Worm (Caenorhabditis elegans) whole organism, late embryonic: ENCODE results near the gene T10B10.8.

Experiments
- F13H6.1 ChIP-seq: sonication (generic microtip); optimal IDR thresholded peaks from 2 replicates; lab custom pipeline; 2016; ENCODE audit warnings: missing genetic modification characterization, missing compliant biosample characterization
- ama-1 ChIP-seq: fragments of 150-350 bp; optimal IDR thresholded peaks from 2 replicates; lab custom pipeline; 2014
- ceh-24 ChIP-seq: sonication (generic microtip); optimal IDR thresholded peaks from 2 replicates; lab custom pipeline; 2016; ENCODE audit warnings: mild to moderate bottlenecking, missing genetic modification characterization, missing compliant biosample characterization
- ceh-6 ChIP-seq: fragments of 200-800 bp; sonication (Bioruptor generic); optimal IDR thresholded peaks from 2 replicates; lab custom pipeline; 2018; ENCODE audit warnings: mild to moderate bottlenecking, missing genetic modification characterization, missing compliant biosample characterization
- elt-2 ChIP-seq: sonication (generic microtip); optimal IDR thresholded peaks from 2 replicates; lab custom pipeline; 2016; ENCODE audit warnings: missing genetic modification reagents, missing genetic modification characterization, missing compliant biosample characterization
- fax-1 ChIP-seq: sonication (generic microtip); optimal IDR thresholded peaks from 2 replicates; lab custom pipeline; 2016; ENCODE audit warnings: missing genotype, missing genetic modification characterization, missing compliant biosample characterization
- lin-11 ChIP-seq: fragments of 200-800 bp; sonication (Bioruptor generic); optimal IDR thresholded peaks from 2 replicates; lab custom pipeline; 2018; ENCODE audit warnings: mild to moderate bottlenecking, missing genetic modification characterization, missing compliant biosample characterization
- mec-3 ChIP-seq: sonication (generic microtip); optimal IDR thresholded peaks from 2 replicates; lab custom pipeline; 2016; ENCODE audit warnings: borderline replicate concordance, missing genetic modification characterization, missing compliant biosample characterization
- nfya-1 ChIP-seq: sonication (generic microtip); optimal IDR thresholded peaks from 2 replicates; lab custom pipeline; 2017; ENCODE audit warnings: missing genetic modification characterization, mild to moderate bottlenecking, missing compliant biosample characterization, antibody characterized with exemption, moderate library complexity
- nhr-11 ChIP-seq: fragments of 150-350 bp; optimal IDR thresholded peaks from 2 replicates; lab custom pipeline; 2014; ENCODE audit warnings: missing biosample characterization, missing genetic modification characterization
- pat-9 ChIP-seq: fragments of 200-800 bp; sonication (Bioruptor generic); optimal IDR thresholded peaks from 2 replicates; lab custom pipeline; 2018; ENCODE audit warnings: mild to moderate bottlenecking, missing genetic modification characterization, moderate library complexity, missing compliant biosample characterization
- pha-4 ChIP-seq: fragments of 150-350 bp; optimal IDR thresholded peaks from 2 replicates; lab custom pipeline; 2018; ENCODE audit warnings: missing biosample characterization, missing genetic modification reagents, missing genetic modification characterization
- sdc-2 ChIP-seq: sonication (generic microtip); optimal IDR thresholded peaks from 2 replicates; lab custom pipeline; 2016; ENCODE audit warnings: missing genotype, missing genetic modification characterization, missing compliant biosample characterization
- tbx-2 ChIP-seq: sonication (generic microtip); optimal IDR thresholded peaks from 2 replicates; lab custom pipeline; 2016; ENCODE audit warnings: missing genetic modification characterization, missing compliant biosample characterization

ce11 chrX:15148831-15149230 is 17.2 kb downstream of the T10B10.8 start:
- TF ChIP-seq nhr-11 (tag; lab: Kevin White, UChicago) (no peak), ama-1 (lab: Kevin White, UChicago) (no peak), mec-3 (no peak), elt-2 (tag; lab: Kevin White, UChicago) (no peak), pha-4 (tag; lab: Kevin White, UChicago) (no peak), F13H6.1 (tag; lab: Kevin White, UChicago) (no peak), ceh-6 (GFP tag; lab: Kevin White, UChicago) (no peak), sdc-2 (tag; lab: Kevin White, UChicago) (no peak), tbx-2 (tag; lab: Kevin White, UChicago) (no peak), fax-1 (no peak), ceh-24 (tag; lab: Kevin White, UChicago) (no peak), pat-9 (tag; lab: Kevin White, UChicago) (no peak), nfya-1 (tag; lab: Kevin White, UChicago) (no peak), lin-11 (tag; lab: Kevin White, UChicago) (no peak)
